Worm (Caenorhabditis elegans): ENCODE data around the gene atg-7.

Gene atg-7

ce11 chrIV:11038665-11039064 lies 42.2 kb downstream of the atg-7 start:
- TF ChIP-seq pha-4 (tag; optimal IDR thresholded peaks at IDR 0.05), result peak; percentile 20
- peak; percentile 28 for TF ChIP-seq nfya-1 (tag; optimal IDR thresholded peaks at IDR 0.05; ENCODE audit: insufficient read depth)
- TF ChIP-seq snpc-4 (tag; optimal IDR thresholded peaks at IDR 0.05), result peak; percentile 50
- no peak for TF ChIP-seq nhr-237 (tag; optimal IDR thresholded peaks at IDR 0.05)
- peak; percentile 55 for TF ChIP-seq hmg-11 (tag; optimal IDR thresholded peaks at IDR 0.05)

DNA sequence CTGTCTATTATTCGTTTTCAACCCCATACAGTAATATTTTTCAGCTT lies 42.4 kb downstream of the atg-7 start, which contains the start of gene kdin-1:
Gene kdin-1 (plus strand): TSS at position 38 of the 47 bp plus-strand sequence.
- TF ChIP-seq jun-1 (tag; optimal IDR thresholded peaks at IDR 0.05) (no peak), ZK546.5 (tag; optimal IDR thresholded peaks at IDR 0.05) (no peak), nfya-1 (tag; optimal IDR thresholded peaks at IDR 0.05; ENCODE audit: insufficient read depth) (no peak), fkh-10 (GFP tag; optimal IDR thresholded peaks at IDR 0.05) (no peak), nhr-28 (tag; optimal IDR thresholded peaks at IDR 0.05) (no peak), nhr-25 (tag; optimal IDR thresholded peaks at IDR 0.05) (no peak), ceh-16 (tag; optimal IDR thresholded peaks at IDR 0.05) (no peak), tbx-2 (tag; optimal IDR thresholded peaks at IDR 0.05) (no peak), aly-2 (tag; optimal IDR thresholded peaks at IDR 0.05) (no peak), sea-2 (GFP tag; optimal IDR thresholded peaks at IDR 0.05) (no peak), elt-3 (tag; optimal IDR thresholded peaks at IDR 0.05) (no peak), lsy-12 (tag; optimal IDR thresholded peaks at IDR 0.05) (no peak), skn-1 (tag; optimal IDR thresholded peaks at IDR 0.05) (no peak), R02D3.7 (tag; optimal IDR thresholded peaks at IDR 0.05) (no peak), lin-39 (tag; optimal IDR thresholded peaks at IDR 0.05) (no peak), nhr-67 (tag; optimal IDR thresholded peaks at IDR 0.05) (no peak)

ce11 chrIV:11038218-11038617 lies 42.6 kb downstream of the atg-7 start:
- TF ChIP-seq ztf-4 (tag; optimal IDR thresholded peaks at IDR 0.05), result no peak
- no peak for TF ChIP-seq zag-1 (tag; optimal IDR thresholded peaks at IDR 0.05)
- no peak for TF ChIP-seq ztf-11 (tag; optimal IDR thresholded peaks at IDR 0.05)
- TF ChIP-seq nhr-11 (tag; optimal IDR thresholded peaks at IDR 0.05), result no peak
- no peak for TF ChIP-seq aly-2 (tag; optimal IDR thresholded peaks at IDR 0.05)
- TF ChIP-seq nhr-23 (tag; optimal IDR thresholded peaks at IDR 0.05), result no peak
- TF ChIP-seq sea-2 (GFP tag; optimal IDR thresholded peaks at IDR 0.05), result no peak
- TF ChIP-seq mml-1 (tag; optimal IDR thresholded peaks at IDR 0.05), result no peak

DNA sequence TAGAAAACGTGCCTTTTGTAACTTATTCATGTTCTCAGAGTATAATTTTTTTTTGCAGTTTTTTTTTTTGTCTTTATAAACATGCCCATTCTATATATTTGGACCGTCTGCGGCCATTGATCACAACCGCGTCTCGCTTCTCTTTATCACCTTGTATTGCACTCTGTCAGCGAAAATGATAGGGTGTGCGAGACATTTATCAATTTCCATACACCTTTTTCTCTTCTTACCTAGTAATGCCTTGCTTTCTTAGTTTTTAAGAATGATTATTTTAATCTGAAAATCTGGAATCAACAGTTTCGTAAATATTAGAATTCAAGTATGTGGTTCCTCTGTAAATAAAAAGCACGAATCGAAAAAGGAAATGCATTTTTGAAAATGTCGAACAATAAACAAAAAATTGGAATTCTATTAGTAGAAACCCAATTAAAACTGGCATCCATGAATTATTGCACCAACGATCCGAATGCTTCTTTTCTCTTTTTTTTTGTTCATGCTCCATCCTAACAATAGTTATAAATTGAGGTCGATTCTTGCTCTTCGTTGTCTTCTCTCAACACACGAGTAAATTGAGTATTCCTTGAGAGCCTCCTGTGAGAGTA lies 43.6 kb downstream of the atg-7 start:
- no peak for TF ChIP-seq nhr-23 (tag; optimal IDR thresholded peaks at IDR 0.05)
- no peak for TF ChIP-seq fkh-10 (GFP tag; optimal IDR thresholded peaks at IDR 0.05)
- no peak for TF ChIP-seq daf-12 (tag; optimal IDR thresholded peaks at IDR 0.05)
- no peak for TF ChIP-seq elt-3 (tag; optimal IDR thresholded peaks at IDR 0.05)
- no peak for TF ChIP-seq hmg-11 (tag; optimal IDR thresholded peaks at IDR 0.05)
- no peak for TF ChIP-seq ceh-82 (tag; optimal IDR thresholded peaks at IDR 0.05)
- no peak for TF ChIP-seq nhr-237 (tag; optimal IDR thresholded peaks at IDR 0.05)
- TF ChIP-seq jun-1 (tag; optimal IDR thresholded peaks at IDR 0.05), result no peak
- TF ChIP-seq egl-5 (tag; optimal IDR thresholded peaks at IDR 0.05), result no peak
- no peak for TF ChIP-seq lin-39 (tag; optimal IDR thresholded peaks at IDR 0.05)
- peak; percentile 45 for TF ChIP-seq pqm-1 (tag; optimal IDR thresholded peaks at IDR 0.05)
- peak; percentile 69 for TF ChIP-seq elt-2 (tag; optimal IDR thresholded peaks at IDR 0.05)
- no peak for TF ChIP-seq sea-2 (GFP tag; optimal IDR thresholded peaks at IDR 0.05)
- no peak for TF ChIP-seq lin-15B (tag; optimal IDR thresholded peaks at IDR 0.05)
- TF ChIP-seq snpc-4 (tag; optimal IDR thresholded peaks at IDR 0.05), result no peak
- TF ChIP-seq nhr-43 (tag; optimal IDR thresholded peaks at IDR 0.05; ENCODE audit: poor library complexity, severe bottlenecking), result no peak
- TF ChIP-seq nhr-77 (tag; optimal IDR thresholded peaks at IDR 0.05), result peak; percentile 26

- TF ChIP-seq pha-4 (tag; optimal IDR thresholded peaks at IDR 0.05) (peak; percentile 87), elt-3 (tag; optimal IDR thresholded peaks at IDR 0.05) (no peak), ceh-28 (tag; optimal IDR thresholded peaks at IDR 0.05) (peak; percentile 38), egl-5 (tag; optimal IDR thresholded peaks at IDR 0.05) (no peak), elt-1 (tag; optimal IDR thresholded peaks at IDR 0.05) (no peak), nhr-43 (tag; optimal IDR thresholded peaks at IDR 0.05; ENCODE audit: poor library complexity, severe bottlenecking) (no peak), nhr-11 (tag; optimal IDR thresholded peaks at IDR 0.05) (no peak), nhr-25 (tag; optimal IDR thresholded peaks at IDR 0.05) (peak; percentile 10), fos-1 (tag; optimal IDR thresholded peaks at IDR 0.05) (no peak), lsy-12 (tag; optimal IDR thresholded peaks at IDR 0.05) (peak; percentile 45), nhr-12 (tag; optimal IDR thresholded peaks at IDR 0.05) (no peak), fkh-10 (GFP tag; optimal IDR thresholded peaks at IDR 0.05) (no peak), nhr-23 (tag; optimal IDR thresholded peaks at IDR 0.05) (peak; percentile 58), lin-39 (tag; optimal IDR thresholded peaks at IDR 0.05) (peak; percentile 31), snpc-4 (tag; optimal IDR thresholded peaks at IDR 0.05) (peak; percentile 70), unc-39 (tag; optimal IDR thresholded peaks at IDR 0.05) (no peak), nfya-1 (tag; optimal IDR thresholded peaks at IDR 0.05; ENCODE audit: insufficient read depth) (peak; percentile 65), pqm-1 (tag; optimal IDR thresholded peaks at IDR 0.05) (peak; percentile 16), jun-1 (tag; optimal IDR thresholded peaks at IDR 0.05) (peak; percentile 44), hmg-11 (tag; optimal IDR thresholded peaks at IDR 0.05) (peak; percentile 51), ceh-16 (tag; optimal IDR thresholded peaks at IDR 0.05) (no peak), elt-2 (tag; optimal IDR thresholded peaks at IDR 0.05) (peak; percentile 35), lin-15B (tag; optimal IDR thresholded peaks at IDR 0.05) (peak; percentile 63)
These were observed 44.6 kb downstream of the atg-7 start, which contains the start of gene fkb-1 for ce11 chrIV:11036222-11036621. Gene fkb-1, plus strand, starts transcription at chrIV:11036582.

Data from whole organism, L3 larva.